Fruit fly (Drosophila melanogaster) whole organism, prepupa: ENCODE data around the gene Cks85A.

Experiments used
- CG3032 ChIP-seq: fragments of 200-800 bp; optimal IDR thresholded peaks from 2 replicates; lab custom pipeline; 2019; ENCODE audit warnings: missing biosample characterization, mild to moderate bottlenecking, missing genetic modification characterization, moderate library complexity
- CG6276 ChIP-seq: fragments of 200-800 bp; sonication (Bioruptor generic); optimal IDR thresholded peaks from 2 replicates; lab custom pipeline; 2017; ENCODE audit warnings: missing biosample characterization, mild to moderate bottlenecking, missing genetic modification characterization
- CG8632 ChIP-seq: fragments of 200-800 bp; sonication (Bioruptor generic); optimal IDR thresholded peaks from 3 replicates; lab custom pipeline; 2016; ENCODE audit warnings: missing biosample characterization, missing genetic modification characterization
- Eip93F ChIP-seq: fragments of 200-800 bp; sonication (Bioruptor generic); optimal IDR thresholded peaks from 2 replicates; lab custom pipeline; 2016; ENCODE audit warnings: missing biosample characterization, mild to moderate bottlenecking, missing genetic modification characterization
- Ets21C ChIP-seq: fragments of 200-800 bp; sonication (Bioruptor generic); optimal IDR thresholded peaks from 3 replicates; lab custom pipeline; 2016; ENCODE audit warnings: missing biosample characterization, missing genetic modification characterization
- Hr38 ChIP-seq: sonication (Bioruptor generic); optimal IDR thresholded peaks from 2 replicates; lab custom pipeline; 2016; ENCODE audit warnings: missing biosample characterization, missing genetic modification characterization
- net ChIP-seq: fragments of 200-800 bp; sonication (Bioruptor generic); optimal IDR thresholded peaks from 3 replicates; lab custom pipeline; 2016; ENCODE audit warnings: missing biosample characterization, missing genetic modification characterization
- spab ChIP-seq: fragments of 200-800 bp; sonication (Bioruptor generic); optimal IDR thresholded peaks from 2 replicates; lab custom pipeline; 2017; ENCODE audit warnings: missing biosample characterization, mild to moderate bottlenecking, missing genetic modification characterization, missing genetic modification reagents
- ss ChIP-seq, 2 experiments: fragments of 200-800 bp; sonication (Bioruptor generic); optimal IDR thresholded peaks; 2 replicates in 1 of 2; 3 replicates in 1 of 2; lab custom pipeline; 2017 to 2018; ENCODE audit warnings: mild to moderate bottlenecking in 2 of 2, missing biosample characterization in 2 of 2, missing genetic modification characterization in 2 of 2, moderate library complexity in 1 of 2

DNA sequence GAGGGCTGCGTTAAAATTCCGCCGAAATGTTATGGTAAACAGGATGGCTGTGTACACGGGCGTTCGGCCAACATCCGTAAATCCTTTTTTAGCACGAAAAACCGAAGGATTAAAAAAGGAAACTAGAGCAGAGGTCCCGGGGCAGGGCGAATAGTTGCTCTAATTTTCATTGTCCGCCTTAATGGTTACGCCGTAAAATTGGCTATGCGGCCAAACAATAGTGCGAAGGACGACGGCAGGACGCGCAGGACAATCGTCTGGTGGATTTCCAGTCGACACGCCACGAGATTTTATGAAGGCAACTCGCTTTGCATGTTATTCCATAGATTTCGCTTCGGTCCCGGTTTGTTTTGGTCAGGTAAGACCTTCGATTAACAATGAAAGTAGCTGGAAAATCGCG, 17.6 kb downstream of the Cks85A start:
- TF ChIP-seq net (GFP tag; lab: Kevin White, UChicago) (no peak), ss (GFP tag; optimal IDR thresholded peaks at IDR 0.05; lab: Kevin White, UChicago) (no peak), Hr38 (GFP tag; lab: Kevin White, UChicago) (no peak), spab (GFP tag; lab: Kevin White, UChicago) (no peak), CG6276 (GFP tag; lab: Kevin White, UChicago) (no peak), Ets21C (no peak), Eip93F (GFP tag; lab: Kevin White, UChicago) (no peak), CG8632 (GFP tag; lab: Kevin White, UChicago) (no peak), CG3032 (tag; lab: Kevin White, UChicago) (no peak)
